Fruit fly (Drosophila melanogaster) whole organism, embryonic: Measurements from ENCODE around the gene CG3009.

Experiments used
- CG10274 ChIP-seq: fragments of 200-800 bp; sonication (Bioruptor generic); optimal IDR thresholded peaks from 3 replicates; lab custom pipeline; 2017; ENCODE audit warnings: missing biosample characterization, mild to moderate bottlenecking, missing genetic modification characterization
- CG10321 ChIP-seq: fragments of 200-800 bp; sonication (Bioruptor generic); IDR thresholded peaks from 2 replicates; pipeline ENCODE4 v1.3.6; 2022; ENCODE audit warnings: missing biosample characterization, missing genetic modification characterization
- CG10543 ChIP-seq: fragments of 200-800 bp; sonication (Bioruptor generic); optimal IDR thresholded peaks from 3 replicates; lab custom pipeline; 2017; ENCODE audit warnings: missing biosample characterization, mild to moderate bottlenecking, missing genetic modification characterization, moderate library complexity
- CG12104 ChIP-seq: fragments of 200-800 bp; sonication (Bioruptor generic); optimal IDR thresholded peaks from 3 replicates; lab custom pipeline; 2016; ENCODE audit warnings: missing biosample characterization, missing genetic modification characterization
- CG12155 ChIP-seq: fragments of 200-800 bp; sonication (Bioruptor generic); optimal IDR thresholded peaks from 3 replicates; lab custom pipeline; 2016; ENCODE audit warnings: missing biosample characterization, missing genetic modification characterization
- CG15269 ChIP-seq: fragments of 200-800 bp; sonication (Bioruptor generic); optimal IDR thresholded peaks from 2 replicates; lab custom pipeline; 2018; ENCODE audit warnings: missing biosample characterization, mild to moderate bottlenecking, missing genetic modification characterization, moderate library complexity
- CG16813 ChIP-seq: fragments of 200-800 bp; sonication (Bioruptor generic); IDR thresholded peaks from 3 replicates; pipeline ENCODE4 v1.3.6; 2022; ENCODE audit warnings: missing biosample characterization, missing genetic modification characterization; ENCODE audit not compliant: partially characterized antibody
- CG17359 ChIP-seq: fragments of 200-800 bp; sonication (Bioruptor generic); optimal IDR thresholded peaks from 3 replicates; lab custom pipeline; 2018; ENCODE audit warnings: missing biosample characterization, mild to moderate bottlenecking, missing genetic modification characterization, moderate library complexity
- CG17568 ChIP-seq: fragments of 200-800 bp; sonication (Bioruptor generic); optimal IDR thresholded peaks from 2 replicates; lab custom pipeline; 2018; ENCODE audit warnings: missing biosample characterization, mild to moderate bottlenecking, missing genetic modification characterization, moderate library complexity
- CG17612 ChIP-seq: fragments of 200-800 bp; sonication (Bioruptor generic); IDR thresholded peaks from 2 replicates; pipeline ENCODE4 v1.3.6; 2022; ENCODE audit warnings: missing biosample characterization, missing genetic modification characterization
- CG18476 ChIP-seq: fragments of 200-800 bp; sonication (Bioruptor generic); optimal IDR thresholded peaks from 2 replicates; lab custom pipeline; 2016; ENCODE audit warnings: missing biosample characterization, mild to moderate bottlenecking, missing genetic modification characterization
- CG31224 ChIP-seq: fragments of 200-800 bp; sonication (Bioruptor generic); IDR thresholded peaks from 2 replicates; pipeline ENCODE4 v1.3.6; 2022; ENCODE audit warnings: missing biosample characterization, missing genetic modification characterization
- CG3847 ChIP-seq: fragments of 200-800 bp; sonication (Bioruptor generic); IDR thresholded peaks from 2 replicates; pipeline ENCODE4 v1.3.6; 2022; ENCODE audit warnings: missing biosample characterization, missing genetic modification characterization
- CG6254 ChIP-seq: fragments of 200-800 bp; sonication (Bioruptor generic); optimal IDR thresholded peaks from 3 replicates; lab custom pipeline; 2017; ENCODE audit warnings: mild to moderate bottlenecking, missing biosample characterization, missing genetic modification reagents, missing genetic modification characterization
- CG6683 ChIP-seq: fragments of 200-800 bp; sonication (Bioruptor generic); optimal IDR thresholded peaks from 2 replicates; lab custom pipeline; 2017; ENCODE audit warnings: missing biosample characterization, mild to moderate bottlenecking, missing genetic modification characterization, missing genetic modification reagents
- CG6689 ChIP-seq: fragments of 200-800 bp; sonication (Bioruptor generic); IDR thresholded peaks from 2 replicates; pipeline ENCODE4 v1.3.6; 2022; ENCODE audit warnings: missing biosample characterization, missing genetic modification characterization
- CG7839 ChIP-seq: fragments of 200-800 bp; sonication (Bioruptor generic); optimal IDR thresholded peaks from 3 replicates; lab custom pipeline; 2018; ENCODE audit warnings: missing biosample characterization, mild to moderate bottlenecking, missing genetic modification characterization, moderate library complexity
- CG7963 ChIP-seq: fragments of 200-800 bp; sonication (Bioruptor generic); IDR thresholded peaks from 3 replicates; pipeline ENCODE4 v1.3.6; 2022; ENCODE audit warnings: missing biosample characterization, missing genetic modification characterization; ENCODE audit not compliant: partially characterized antibody
- CG8089 ChIP-seq: fragments of 200-800 bp; sonication (Bioruptor generic); optimal IDR thresholded peaks from 3 replicates; lab custom pipeline; 2016; ENCODE audit warnings: missing biosample characterization, missing genetic modification characterization
- CG8290 ChIP-seq, 3 experiments: fragments of 200-800 bp; sonication (Bioruptor generic); optimal IDR thresholded peaks; 2 replicates each; lab custom pipeline; 2016 to 2019; ENCODE audit warnings: missing biosample characterization in 3 of 3, missing genetic modification characterization in 3 of 3, mild to moderate bottlenecking in 2 of 3, moderate library complexity in 1 of 3
- CG8388 ChIP-seq: fragments of 200-800 bp; sonication (Bioruptor generic); optimal IDR thresholded peaks from 2 replicates; lab custom pipeline; 2019; ENCODE audit warnings: missing biosample characterization, mild to moderate bottlenecking, missing genetic modification characterization, moderate library complexity
- CG9876 ChIP-seq: fragments of 200-800 bp; sonication (Bioruptor generic); optimal IDR thresholded peaks from 2 replicates; lab custom pipeline; 2016; ENCODE audit warnings: missing biosample characterization, missing genetic modification characterization
- CHES-1-like ChIP-seq: fragments of 200-800 bp; sonication (Bioruptor generic); optimal IDR thresholded peaks from 2 replicates; lab custom pipeline; 2016; ENCODE audit warnings: missing biosample characterization, missing genetic modification characterization
- Dip2 ChIP-seq: fragments of 200-800 bp; sonication (Bioruptor generic); IDR thresholded peaks from 2 replicates; pipeline ENCODE4 v1.3.6; 2022; ENCODE audit warnings: missing biosample characterization, missing genetic modification characterization
- Dp ChIP-seq: fragments of 200-800 bp; sonication (Bioruptor generic); optimal IDR thresholded peaks from 2 replicates; lab custom pipeline; 2018; ENCODE audit warnings: missing biosample characterization, mild to moderate bottlenecking, missing genetic modification characterization, moderate library complexity
- E2f2 ChIP-seq: fragments of 200-800 bp; sonication (Bioruptor generic); IDR thresholded peaks from 2 replicates; pipeline ENCODE4 v1.3.6; 2022; ENCODE audit warnings: missing biosample characterization, missing genetic modification characterization
- HLH3B ChIP-seq: fragments of 200-800 bp; sonication (Bioruptor generic); IDR thresholded peaks from 2 replicates; pipeline ENCODE4 v1.3.6; 2022; ENCODE audit warnings: missing biosample characterization, missing genetic modification characterization
- MESR4 ChIP-seq: fragments of 200-800 bp; sonication (Bioruptor generic); optimal IDR thresholded peaks from 2 replicates; lab custom pipeline; 2018; ENCODE audit warnings: missing biosample characterization, mild to moderate bottlenecking, missing genetic modification characterization, moderate library complexity
- Opbp ChIP-seq: fragments of 200-800 bp; sonication (Bioruptor generic); IDR thresholded peaks from 3 replicates; pipeline ENCODE4 v1.3.6; 2022; ENCODE audit warnings: missing biosample characterization, missing genetic modification characterization; ENCODE audit not compliant: partially characterized antibody
- Trl ChIP-seq, 3 experiments: fragments of >200 bp in 2 of 3; fragments of 200-800 bp in 1 of 3; sonication (Bioruptor generic) in 1 of 3; optimal IDR thresholded peaks; 2 replicates in 1 of 3; 3 replicates in 2 of 3; lab custom pipeline; 2016 to 2017; ENCODE audit warnings: missing biosample characterization in 1 of 3, missing genetic modification characterization in 1 of 3
- ase ChIP-seq: fragments of 200-800 bp; sonication (Bioruptor generic); IDR thresholded peaks from 3 replicates; pipeline ENCODE4 v1.3.6; 2022; ENCODE audit warnings: missing biosample characterization, missing genetic modification characterization
- btn ChIP-seq: fragments of 200-800 bp; sonication (Bioruptor generic); optimal IDR thresholded peaks from 2 replicates; lab custom pipeline; 2016; ENCODE audit warnings: missing biosample characterization, missing genetic modification characterization
- chm ChIP-seq: fragments of 200-800 bp; sonication (Bioruptor generic); IDR thresholded peaks from 2 replicates; pipeline ENCODE4 v1.3.6; 2022; ENCODE audit warnings: missing biosample characterization, missing genetic modification characterization
- ci ChIP-seq: fragments of 200-800 bp; sonication (Bioruptor generic); IDR thresholded peaks from 3 replicates; pipeline ENCODE4 v1.3.6; 2022; ENCODE audit warnings: missing biosample characterization, missing genetic modification characterization
- crc ChIP-seq: fragments of 200-800 bp; sonication (Bioruptor generic); optimal IDR thresholded peaks from 2 replicates; lab custom pipeline; 2016; ENCODE audit warnings: missing biosample characterization, missing genetic modification characterization
- crp ChIP-seq, 2 experiments: fragments of 200-800 bp; sonication (Bioruptor generic); optimal IDR thresholded peaks; 2 replicates in 1 of 2; 3 replicates in 1 of 2; lab custom pipeline; 2017; ENCODE audit warnings: missing biosample characterization in 2 of 2, missing genetic modification characterization in 2 of 2, mild to moderate bottlenecking in 1 of 2, moderate library complexity in 1 of 2
- da ChIP-seq: fragments of 200-800 bp; sonication (Bioruptor generic); optimal IDR thresholded peaks from 2 replicates; lab custom pipeline; 2016; ENCODE audit warnings: missing biosample characterization, missing genetic modification characterization
- gcm ChIP-seq: fragments of 200-800 bp; sonication (Bioruptor generic); optimal IDR thresholded peaks from 2 replicates; lab custom pipeline; 2019; ENCODE audit warnings: missing biosample characterization, mild to moderate bottlenecking, missing genetic modification characterization, moderate library complexity
- ham ChIP-seq: fragments of 200-800 bp; sonication (Bioruptor generic); IDR thresholded peaks from 2 replicates; pipeline ENCODE4 v1.3.6; 2022; ENCODE audit warnings: missing biosample characterization, missing genetic modification characterization
- hth ChIP-seq: fragments of >200 bp; optimal IDR thresholded peaks from 2 replicates; lab custom pipeline; 2017; ENCODE audit warnings: inconsistent platforms
- kay ChIP-seq: fragments of 200-800 bp; sonication (Bioruptor generic); optimal IDR thresholded peaks from 2 replicates; lab custom pipeline; 2016; ENCODE audit warnings: missing biosample characterization, missing genetic modification characterization
- lov ChIP-seq, 2 experiments: fragments of 200-800 bp in 1 of 2; fragments of >200 bp in 1 of 2; sonication (Bioruptor generic) in 1 of 2; IDR thresholded peaks in 1 of 2; optimal IDR thresholded peaks in 1 of 2; 2 replicates in 1 of 2; 3 replicates in 1 of 2; pipeline versions ENCODE4 v1.3.6 to Lab custom; 2017 to 2022; ENCODE audit warnings: missing biosample characterization in 1 of 2, missing genetic modification characterization in 1 of 2
- pfk ChIP-seq: fragments of 200-800 bp; sonication (Bioruptor generic); optimal IDR thresholded peaks from 2 replicates; lab custom pipeline; 2018; ENCODE audit warnings: missing biosample characterization, mild to moderate bottlenecking, missing genetic modification characterization, moderate library complexity
- sqz ChIP-seq: fragments of 200-800 bp; sonication (Bioruptor generic); optimal IDR thresholded peaks from 3 replicates; lab custom pipeline; 2018; ENCODE audit warnings: missing biosample characterization, mild to moderate bottlenecking, missing genetic modification characterization
- tx ChIP-seq: fragments of 200-800 bp; sonication (Bioruptor generic); optimal IDR thresholded peaks from 2 replicates; lab custom pipeline; 2016; ENCODE audit warnings: missing biosample characterization, missing genetic modification characterization
- vfl ChIP-seq: fragments of 200-800 bp; sonication (Bioruptor generic); optimal IDR thresholded peaks from 2 replicates; lab custom pipeline; 2016; ENCODE audit warnings: missing biosample characterization, missing genetic modification characterization
- wdn ChIP-seq: fragments of 200-800 bp; sonication (Bioruptor generic); IDR thresholded peaks from 2 replicates; pipeline ENCODE4 v1.3.6; 2022; ENCODE audit warnings: missing biosample characterization, missing genetic modification characterization
- zfh2 ChIP-seq: fragments of 200-800 bp; sonication (Bioruptor generic); optimal IDR thresholded peaks from 2 replicates; lab custom pipeline; 2016; ENCODE audit warnings: missing biosample characterization, missing genetic modification characterization

Gene CG3009

DNA sequence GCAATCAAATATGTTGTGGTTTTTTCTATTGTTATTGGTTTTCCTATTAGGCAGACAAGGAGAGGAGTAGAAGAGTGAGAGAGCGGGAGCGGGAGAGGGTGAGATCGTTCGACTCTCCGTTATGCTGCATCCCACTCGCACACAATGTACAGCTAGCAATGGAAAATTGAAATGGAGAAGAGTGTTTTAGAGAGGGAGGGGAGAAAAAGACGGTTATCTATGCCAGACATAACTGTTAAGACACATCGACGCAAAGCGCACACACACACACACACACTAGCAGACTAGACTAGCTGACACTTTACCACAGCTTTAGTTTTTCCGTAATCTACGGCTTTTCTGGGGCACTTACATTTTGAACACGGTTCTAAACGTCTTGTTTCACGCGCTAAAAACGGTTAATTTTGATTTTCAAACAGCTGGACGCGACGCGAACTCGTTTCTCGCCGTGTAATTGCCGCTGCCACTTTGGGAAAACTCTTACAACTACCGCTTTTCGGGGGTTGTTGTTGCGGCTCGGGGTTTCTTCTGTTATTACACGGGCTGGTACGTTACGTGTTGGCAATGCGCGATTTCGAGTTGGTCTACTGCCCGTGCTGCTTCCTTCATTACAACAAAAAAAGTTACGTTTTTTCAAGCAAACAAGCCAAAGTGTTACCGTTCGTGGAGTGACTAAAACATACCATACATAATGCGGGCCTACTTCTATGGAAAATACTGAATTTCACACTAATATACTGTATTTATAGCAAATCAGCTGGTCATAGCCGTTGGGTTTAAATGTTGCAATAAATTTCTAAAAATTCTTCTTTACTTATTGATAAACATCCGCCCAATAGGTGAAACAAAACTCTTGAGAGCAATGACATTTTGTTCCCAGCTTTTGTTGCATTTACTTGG lies 12.7 kb upstream of the CG3009 start, which contains the start of gene fzr (continued):
- peak; percentile 72 to 74 for TF ChIP-seq Trl (optimal IDR thresholded peaks at IDR 0.05; lab: Kevin White, UChicago)
- TF ChIP-seq Trl (GFP tag; optimal IDR thresholded peaks at IDR 0.05; lab: Kevin White, UChicago) = no peak
- TF ChIP-seq CG31224 (GFP tag; lab: Robert Waterston, UW) = no peak
- TF ChIP-seq sqz (GFP tag; lab: Kevin White, UChicago) = peak; percentile 46
- TF ChIP-seq CG17612 = no peak
- no peak for TF ChIP-seq btn (GFP tag; lab: Kevin White, UChicago)
- no peak for TF ChIP-seq CG17359 (tag; lab: Kevin White, UChicago)
- no peak for TF ChIP-seq CG10543
- no peak for TF ChIP-seq wdn (GFP tag; lab: Robert Waterston, UW)
- TF ChIP-seq CG8290 (GFP tag; optimal IDR thresholded peaks at IDR 0.05; lab: Kevin White, UChicago) = no peak
- no peak for TF ChIP-seq CG8290 (tag; optimal IDR thresholded peaks at IDR 0.05; lab: Kevin White, UChicago)
- TF ChIP-seq ham (GFP tag; lab: Robert Waterston, UW) = no peak
- no peak for TF ChIP-seq CG10321 (GFP tag; lab: Robert Waterston, UW)
- TF ChIP-seq da (GFP tag; lab: Kevin White, UChicago) = no peak
- no peak for TF ChIP-seq CG8388 (GFP tag; lab: Kevin White, UChicago)
- TF ChIP-seq CG6254 (GFP tag; lab: Kevin White, UChicago) = no peak
- TF ChIP-seq CG17568 (GFP tag; lab: Kevin White, UChicago) = peak; percentile 15
- no peak for TF ChIP-seq crc (GFP tag; lab: Kevin White, UChicago)
- TF ChIP-seq CG8089 (GFP tag; lab: Kevin White, UChicago) = no peak
- TF ChIP-seq tx (GFP tag; lab: Kevin White, UChicago) = no peak
- peak; percentile 50 to 88 for TF ChIP-seq crp (GFP tag; optimal IDR thresholded peaks at IDR 0.05; lab: Kevin White, UChicago)
- TF ChIP-seq hth (lab: Kevin White, UChicago) = no peak
- TF ChIP-seq CG9876 (GFP tag; lab: Kevin White, UChicago) = no peak
- no peak for TF ChIP-seq CG6689 (GFP tag; lab: Robert Waterston, UW)
- peak; percentile 15 for TF ChIP-seq Dp (GFP tag; lab: Kevin White, UChicago)
- peak; percentile 12; the same call in 1 of the 2 replicates for TF ChIP-seq E2f2 (GFP tag; lab: Robert Waterston, UW)
- no peak for TF ChIP-seq Opbp (GFP tag; lab: Robert Waterston, UW)
- no peak for TF ChIP-seq CG7963 (GFP tag; lab: Robert Waterston, UW)
- no peak for TF ChIP-seq ase
- TF ChIP-seq CG7839 (tag; lab: Kevin White, UChicago) = no peak
- TF ChIP-seq CG6683 (GFP tag; lab: Kevin White, UChicago) = no peak
- no peak for TF ChIP-seq CG12155
- TF ChIP-seq CG18476 (GFP tag; lab: Kevin White, UChicago) = no peak
- TF ChIP-seq kay (GFP tag; lab: Kevin White, UChicago) = no peak
- no peak for TF ChIP-seq zfh2 (GFP tag; lab: Kevin White, UChicago)
- TF ChIP-seq gcm (GFP tag; lab: Kevin White, UChicago) = no peak
- TF ChIP-seq HLH3B (GFP tag; lab: Robert Waterston, UW) = no peak
- peak; percentile 53; the same call in 2 of the 3 replicates for TF ChIP-seq ci (GFP tag; lab: Robert Waterston, UW)
- peak; percentile 42 for TF ChIP-seq MESR4 (GFP tag; lab: Kevin White, UChicago)
- peak; percentile 73; the same call in 1 of the 2 replicates for TF ChIP-seq chm (GFP tag; lab: Robert Waterston, UW)
- TF ChIP-seq CG16813 (GFP tag; lab: Robert Waterston, UW) = no peak
- no peak for TF ChIP-seq CG3847
- TF ChIP-seq lov (optimal IDR thresholded peaks at IDR 0.05; lab: Kevin White, UChicago) = no peak
- TF ChIP-seq lov (GFP tag; IDR thresholded peaks at IDR 0.05; lab: Robert Waterston, UW) = no peak
- no peak for TF ChIP-seq CG10274
- TF ChIP-seq CG15269 (tag; lab: Kevin White, UChicago) = no peak
- no peak for TF ChIP-seq pfk (GFP tag; lab: Kevin White, UChicago)
- TF ChIP-seq Dip2 = no peak
- no peak for TF ChIP-seq vfl (GFP tag; lab: Kevin White, UChicago)
- no peak for TF ChIP-seq CHES-1-like
- no peak for TF ChIP-seq CG12104 (GFP tag; lab: Kevin White, UChicago)
